Fruit fly (Drosophila melanogaster): ENCODE data around the gene ctp.
A peak's percentile ranks its signal among the peaks of the same experiment; 100 is the strongest.

The ctp gene

dm6 chrX:4679813-4680381, 7.7 kb upstream of the ctp start (continued):
- TF ChIP-seq Drgx (GFP tag; IDR thresholded peaks at IDR 0.05): peak; percentile 68
- no peak for TF ChIP-seq Bdp1 (GFP tag; optimal IDR thresholded peaks at IDR 0.05)
- TF ChIP-seq al (GFP tag; IDR thresholded peaks at IDR 0.05): peak; percentile 46
- TF ChIP-seq gcm (GFP tag; optimal IDR thresholded peaks at IDR 0.05): peak; percentile 3
- peak; percentile 10 for TF ChIP-seq nau (GFP tag; optimal IDR thresholded peaks at IDR 0.05)
- TF ChIP-seq nom (GFP tag; optimal IDR thresholded peaks at IDR 0.05): no peak
- no peak for TF ChIP-seq ro (GFP tag; IDR thresholded peaks at IDR 0.05)
- no peak for TF ChIP-seq CG11085 (GFP tag; IDR thresholded peaks at IDR 0.05)
- TF ChIP-seq CG6683 (GFP tag; optimal IDR thresholded peaks at IDR 0.05): no peak
- TF ChIP-seq btn (GFP tag; optimal IDR thresholded peaks at IDR 0.05): peak; percentile 55
- peak; percentile 27 for TF ChIP-seq CG12659 (GFP tag; optimal IDR thresholded peaks at IDR 0.05)
- TF ChIP-seq CG31388 (GFP tag; optimal IDR thresholded peaks at IDR 0.05): no peak
- TF ChIP-seq Awh (GFP tag; IDR thresholded peaks at IDR 0.05): 0 out of 2 replicates have a peak, but pooled peaks have one; percentile 12
- no peak for TF ChIP-seq Elba2 (GFP tag; optimal IDR thresholded peaks at IDR 0.05)
- no peak for TF ChIP-seq ase (GFP tag; IDR thresholded peaks at IDR 0.05)
- no peak for TF ChIP-seq Hr78 (GFP tag; optimal IDR thresholded peaks at IDR 0.05)
- TF ChIP-seq CG11247 (GFP tag; IDR thresholded peaks at IDR 0.05): no peak
- no peak for TF ChIP-seq CG6175 (GFP tag; IDR thresholded peaks at IDR 0.05)
- TF ChIP-seq CG12391 (tag; optimal IDR thresholded peaks at IDR 0.05): peak; percentile 67
- TF ChIP-seq CG7271 (tag; optimal IDR thresholded peaks at IDR 0.05): no peak
- TF ChIP-seq NC2α (GFP tag; optimal IDR thresholded peaks at IDR 0.05): peak; percentile 26
- TF ChIP-seq CG14050 (GFP tag; IDR thresholded peaks at IDR 0.05): peak; percentile 47; the same call in 1 of the 3 replicates
- peak; percentile 69 for TF ChIP-seq CG2120 (GFP tag; optimal IDR thresholded peaks at IDR 0.05)
- TF ChIP-seq CG8359 (GFP tag; optimal IDR thresholded peaks at IDR 0.05; ENCODE audit: borderline replicate concordance): no peak
- TF ChIP-seq CG30020 (tag; optimal IDR thresholded peaks at IDR 0.05): no peak
- peak; percentile 39 for TF ChIP-seq cato (GFP tag; optimal IDR thresholded peaks at IDR 0.05; ENCODE audit: borderline replicate concordance)
- no peak for TF ChIP-seq sim (GFP tag; IDR thresholded peaks at IDR 0.05)
- TF ChIP-seq Hr3 (GFP tag; optimal IDR thresholded peaks at IDR 0.05): peak; percentile 46
- TF ChIP-seq vnd (GFP tag; IDR thresholded peaks at IDR 0.05; ENCODE audit: partially characterized antibody): no peak
- TF ChIP-seq Hmr (GFP tag; optimal IDR thresholded peaks at IDR 0.05): peak; percentile 27
- peak; percentile 55 for TF ChIP-seq mam (GFP tag; optimal IDR thresholded peaks at IDR 0.05)
- TF ChIP-seq Ptx1 (GFP tag; IDR thresholded peaks at IDR 0.05): peak; percentile 62
- no peak for TF ChIP-seq MBD-R2 (GFP tag; IDR thresholded peaks at IDR 0.05)
- TF ChIP-seq Dek (tag; optimal IDR thresholded peaks at IDR 0.05): peak; percentile 33
- no peak for TF ChIP-seq CG43689 (GFP tag; IDR thresholded peaks at IDR 0.05)
- TF ChIP-seq org-1 (GFP tag; optimal IDR thresholded peaks at IDR 0.05): peak; percentile 41
- TF ChIP-seq jing (GFP tag; optimal IDR thresholded peaks at IDR 0.05): no peak
- no peak for TF ChIP-seq cg (GFP tag; optimal IDR thresholded peaks at IDR 0.05)
- peak; percentile 53 for TF ChIP-seq wek (GFP tag; optimal IDR thresholded peaks at IDR 0.05)
- peak; percentile 21 for TF ChIP-seq CG1647 (GFP tag; optimal IDR thresholded peaks at IDR 0.05)
- peak; percentile 2 for TF ChIP-seq CG13624 (GFP tag; optimal IDR thresholded peaks at IDR 0.05)
- TF ChIP-seq CG1602 (GFP tag; optimal IDR thresholded peaks at IDR 0.05): peak; percentile 51
- no peak for TF ChIP-seq CG14860 (GFP tag; IDR thresholded peaks at IDR 0.05; ENCODE audit: partially characterized antibody)
- TF ChIP-seq ap (GFP tag; IDR thresholded peaks at IDR 0.05): 0 out of 2 replicates have a peak, but pooled peaks have one; percentile 14
- peak; percentile 32 for TF ChIP-seq CG11398 (GFP tag; optimal IDR thresholded peaks at IDR 0.05)
- no peak for TF ChIP-seq trem (tag; optimal IDR thresholded peaks at IDR 0.05)
- no peak for TF ChIP-seq hkb (optimal IDR thresholded peaks at IDR 0.05)
- TF ChIP-seq hkb (GFP tag; IDR thresholded peaks at IDR 0.05): peak; percentile 56
- TF ChIP-seq Taf1 (GFP tag; IDR thresholded peaks at IDR 0.05): no peak; the same call in 1 of the 2 replicates
- TF ChIP-seq chm (GFP tag; IDR thresholded peaks at IDR 0.05): no peak
- TF ChIP-seq CG16863 (GFP tag; optimal IDR thresholded peaks at IDR 0.05): peak; percentile 61
